Worm (Caenorhabditis elegans): ENCODE measurements around the gene lbp-2.

lbp-2 gene

DNA sequence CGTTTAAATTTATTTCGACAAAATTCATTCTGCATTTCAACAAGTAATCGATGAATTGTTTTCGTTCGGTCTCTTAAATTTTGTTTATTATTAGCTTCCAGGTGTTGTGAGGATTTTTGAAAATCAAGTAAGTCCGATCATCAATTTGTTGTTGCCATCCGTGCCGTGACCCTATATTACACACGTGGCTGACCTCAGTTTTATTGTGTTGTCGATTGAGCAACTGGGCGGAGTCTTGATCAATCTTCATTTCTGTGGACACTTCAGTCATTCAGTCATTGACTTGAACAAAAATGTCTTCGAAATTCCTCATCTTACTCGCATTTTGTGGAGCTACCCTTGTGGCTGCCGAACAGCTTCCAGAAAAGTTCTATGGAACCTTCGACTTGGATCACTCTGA lies at the start of gene lbp-2:
lbp-2 (plus strand) TSS at position 102 of the 400 bp plus-strand sequence.
- TF ChIP-seq nfya-2 (GFP tag; IDR thresholded peaks at IDR 0.05) (no peak), dpl-1 (GFP tag; optimal IDR thresholded peaks at IDR 0.05) (no peak), hlh-12 (tag; optimal IDR thresholded peaks at IDR 0.05) (no peak), aptf-3 (GFP tag; IDR thresholded peaks at IDR 0.05) (no peak), nhr-80 (tag; optimal IDR thresholded peaks at IDR 0.05) (no peak), ets-4 (GFP tag; optimal IDR thresholded peaks at IDR 0.05) (no peak), ztf-28 (GFP tag; IDR thresholded peaks at IDR 0.05) (no peak), cebp-2 (GFP tag; IDR thresholded peaks at IDR 0.05) (no peak), mxl-1 (tag; optimal IDR thresholded peaks at IDR 0.05) (no peak), lin-54 (GFP tag; optimal IDR thresholded peaks at IDR 0.05) (no peak), snpc-1.3 (tag; optimal IDR thresholded peaks at IDR 0.05; ENCODE audit: insufficient read depth) (no peak), T07F8.4 (tag; optimal IDR thresholded peaks at IDR 0.05) (no peak), hsf-1 (GFP tag; IDR thresholded peaks at IDR 0.05) (no peak), F57A8.1 (GFP tag; optimal IDR thresholded peaks at IDR 0.05) (no peak), mes-4 (tag; optimal IDR thresholded peaks at IDR 0.05) (no peak), pbrm-1 (GFP tag; IDR thresholded peaks at IDR 0.05) (no peak), egrh-3 (GFP tag; IDR thresholded peaks at IDR 0.05) (no peak)

DNA sequence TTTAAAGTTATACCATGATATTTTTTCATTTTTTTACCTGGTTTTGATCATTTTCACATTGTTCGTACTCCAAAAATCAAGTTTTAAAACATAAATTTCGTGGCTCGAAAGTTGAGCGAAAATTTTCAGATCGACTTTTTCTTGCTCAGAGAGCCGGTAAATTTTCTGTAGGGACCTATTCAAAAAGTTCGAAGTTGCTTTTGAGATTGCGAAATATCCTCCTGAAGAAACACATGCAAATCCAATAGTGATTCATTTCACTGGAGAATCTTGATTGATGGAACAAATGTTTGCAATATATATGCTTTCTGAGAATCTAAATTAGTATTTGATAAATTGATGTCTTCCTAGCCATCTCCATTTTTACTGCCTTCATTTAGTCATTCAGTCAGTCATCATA lies 43.7 kb upstream of the lbp-2 start:
- TF ChIP-seq cebp-1 (GFP tag; IDR thresholded peaks at IDR 0.05) (no peak), cebp-1 (tag; optimal IDR thresholded peaks at IDR 0.05) (peak; percentile 80), Y56A3A.18 (GFP tag; IDR thresholded peaks at IDR 0.05) (no peak)

DNA sequence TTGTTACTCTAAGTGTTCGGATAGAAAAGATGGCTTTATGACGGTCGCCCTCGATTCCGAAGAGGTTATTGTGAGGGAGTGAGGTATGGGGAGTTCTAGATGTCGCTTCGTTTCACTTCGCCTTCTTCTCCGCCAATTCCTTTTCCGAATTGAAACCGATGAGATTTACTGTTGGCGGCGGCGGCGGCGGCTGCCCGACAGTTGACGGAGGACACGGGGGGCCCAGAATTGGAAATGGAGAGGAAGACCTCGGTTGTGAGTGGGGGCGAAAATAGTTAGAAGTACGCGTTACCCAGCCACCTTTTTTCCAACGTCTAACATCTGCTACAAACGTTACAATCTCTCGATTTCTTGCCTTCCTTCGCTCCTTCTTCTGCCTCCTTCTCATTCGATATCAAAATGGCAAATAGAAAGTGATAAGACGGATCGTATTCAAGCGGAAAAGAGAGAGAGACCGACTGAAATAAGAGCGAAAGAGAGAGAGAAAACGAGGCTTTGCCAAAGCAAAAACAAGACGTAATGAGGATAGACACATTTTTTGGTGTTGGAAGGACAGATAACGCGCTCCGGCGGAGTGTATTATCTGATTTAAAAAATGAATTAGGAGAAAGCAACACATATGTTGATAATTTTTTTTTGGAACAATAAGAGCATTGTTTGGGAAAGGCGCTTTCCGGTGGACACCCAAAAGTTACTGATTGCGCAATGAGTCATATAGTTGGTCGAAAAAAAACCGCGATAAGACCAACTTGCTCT lies 42.2 kb upstream of the lbp-2 start:
- TF ChIP-seq unc-62 (GFP tag; optimal IDR thresholded peaks at IDR 0.05) (no peak), egl-44 (GFP tag; IDR thresholded peaks at IDR 0.05) (no peak), nhr-80 (tag; optimal IDR thresholded peaks at IDR 0.05) (peak; percentile 42), dox-1 (GFP tag; IDR thresholded peaks at IDR 0.05) (0 out of 2 replicates have a peak, but pooled peaks have one; percentile 26), aptf-2 (GFP tag; conservative IDR thresholded peaks at IDR 0.05) (no peak), hmg-1.2 (GFP tag; IDR thresholded peaks at IDR 0.05) (no peak), tbx-9 (tag; optimal IDR thresholded peaks at IDR 0.05; ENCODE audit: borderline replicate concordance) (no peak), Y56A3A.18 (GFP tag; IDR thresholded peaks at IDR 0.05) (no peak), T26A5.8 (tag; optimal IDR thresholded peaks at IDR 0.05) (no peak), madf-8 (GFP tag; conservative IDR thresholded peaks at IDR 0.05) (no peak), F49E8.2 (tag; optimal IDR thresholded peaks at IDR 0.05; ENCODE audit: insufficient read depth) (no peak), C17E4.6 (GFP tag; IDR thresholded peaks at IDR 0.05) (no peak), zfh-2 (GFP tag; conservative IDR thresholded peaks at IDR 0.05) (peak; percentile 84)

DNA sequence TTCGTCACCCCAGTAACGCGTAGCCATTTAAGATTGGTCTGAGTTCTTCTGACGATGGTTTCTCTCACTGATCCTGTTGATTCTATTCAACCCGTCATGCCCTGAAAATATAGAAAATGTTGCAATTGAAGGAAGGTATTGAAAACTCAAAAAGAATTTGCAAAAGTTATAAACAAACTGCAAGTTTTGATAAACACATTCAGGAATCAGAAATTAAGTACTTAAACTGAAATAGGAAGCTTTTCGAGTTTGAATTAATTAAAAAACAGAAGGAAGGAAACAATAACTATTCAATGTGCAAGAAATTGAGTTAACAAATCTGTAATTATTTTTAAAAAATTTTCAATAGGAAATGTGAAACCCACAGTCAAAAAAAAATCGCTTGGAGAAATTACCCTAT lies 40.1 kb upstream of the lbp-2 start, which contains the start of gene rgl-1:
rgl-1 (minus strand) TSS at position 101 of the 400 bp plus-strand sequence.
- TF ChIP-seq hrde-1 (tag; optimal IDR thresholded peaks at IDR 0.05; ENCODE audit: borderline replicate concordance) (no peak), akir-1 (GFP tag; optimal IDR thresholded peaks at IDR 0.05) (no peak), nfya-1 (tag; optimal IDR thresholded peaks at IDR 0.05; ENCODE audit: borderline replicate concordance, insufficient read depth) (no peak), egrh-3 (GFP tag; IDR thresholded peaks at IDR 0.05) (no peak), madf-8 (GFP tag; conservative IDR thresholded peaks at IDR 0.05) (no peak), zfh-2 (GFP tag; conservative IDR thresholded peaks at IDR 0.05) (no peak), lin-54 (GFP tag; optimal IDR thresholded peaks at IDR 0.05) (no peak), let-607 (tag; optimal IDR thresholded peaks at IDR 0.05) (no peak), mes-4 (tag; optimal IDR thresholded peaks at IDR 0.05) (no peak), snpc-1.3 (tag; optimal IDR thresholded peaks at IDR 0.05; ENCODE audit: insufficient read depth) (no peak)
